Fruit fly (Drosophila melanogaster) whole organism, embryonic: ENCODE measurements around the gene CG32801.

Experiments used
- ATbp ChIP-seq: fragments of 200-800 bp; sonication (Bioruptor generic); optimal IDR thresholded peaks from 2 replicates; lab custom pipeline; 2017; ENCODE audit warnings: missing biosample characterization, mild to moderate bottlenecking, missing genetic modification characterization, missing genetic modification reagents
- BtbVII ChIP-seq: fragments of 200-800 bp; sonication (Bioruptor generic); optimal IDR thresholded peaks from 3 replicates; lab custom pipeline; 2017; ENCODE audit warnings: missing biosample characterization, mild to moderate bottlenecking, missing genetic modification characterization
- CG13287 ChIP-seq: fragments of 200-800 bp; sonication (Bioruptor generic); IDR thresholded peaks from 2 replicates; pipeline ENCODE4 v1.3.6; 2022; ENCODE audit warnings: missing biosample characterization, missing genetic modification characterization; ENCODE audit not compliant: partially characterized antibody
- CG17385 ChIP-seq: fragments of 200-800 bp; sonication (Bioruptor generic); optimal IDR thresholded peaks from 3 replicates; lab custom pipeline; 2018; ENCODE audit warnings: missing biosample characterization, mild to moderate bottlenecking, missing genetic modification characterization
- CG18262 ChIP-seq: fragments of 200-800 bp; optimal IDR thresholded peaks from 3 replicates; lab custom pipeline; 2019; ENCODE audit warnings: missing biosample characterization, mild to moderate bottlenecking, missing genetic modification characterization, moderate library complexity
- CG18599 ChIP-seq: fragments of 200-800 bp; sonication (Bioruptor generic); optimal IDR thresholded peaks from 3 replicates; lab custom pipeline; 2017; ENCODE audit warnings: missing biosample characterization, missing genetic modification characterization, mild to moderate bottlenecking, moderate library complexity, missing genetic modification reagents
- CG2129 ChIP-seq: fragments of 200-800 bp; sonication (Bioruptor generic); IDR thresholded peaks from 2 replicates; pipeline ENCODE4 v1.3.6; 2022; ENCODE audit warnings: missing biosample characterization, missing genetic modification characterization; ENCODE audit not compliant: partially characterized antibody
- CG2678 ChIP-seq: fragments of 200-800 bp; sonication (Bioruptor generic); optimal IDR thresholded peaks from 3 replicates; lab custom pipeline; 2019; ENCODE audit warnings: missing biosample characterization, mild to moderate bottlenecking, missing genetic modification characterization, moderate library complexity
- CG3065 ChIP-seq: fragments of 200-800 bp; sonication (Bioruptor generic); optimal IDR thresholded peaks from 2 replicates; lab custom pipeline; 2016; ENCODE audit warnings: missing biosample characterization, missing genetic modification characterization
- CG3163 ChIP-seq: fragments of 200-800 bp; sonication (Bioruptor generic); optimal IDR thresholded peaks from 3 replicates; lab custom pipeline; 2016; ENCODE audit warnings: missing biosample characterization, missing genetic modification characterization
- CG32767 ChIP-seq: fragments of 200-800 bp; sonication (Bioruptor generic); IDR thresholded peaks from 2 replicates; pipeline ENCODE4 v1.3.6; 2022; ENCODE audit warnings: missing biosample characterization, missing genetic modification characterization
- CG3281 ChIP-seq: fragments of 200-800 bp; sonication (Bioruptor generic); optimal IDR thresholded peaks from 3 replicates; lab custom pipeline; 2017; ENCODE audit warnings: missing biosample characterization, mild to moderate bottlenecking, missing genetic modification characterization
- CG4360 ChIP-seq: fragments of 200-800 bp; sonication (Bioruptor generic); IDR thresholded peaks from 2 replicates; pipeline ENCODE4 v1.3.6; 2022; ENCODE audit warnings: missing biosample characterization, missing genetic modification characterization
- CG7556 ChIP-seq: fragments of 200-800 bp; sonication (Bioruptor generic); optimal IDR thresholded peaks from 2 replicates; lab custom pipeline; 2017; ENCODE audit warnings: missing biosample characterization, mild to moderate bottlenecking, missing genetic modification characterization
- CG8281 ChIP-seq: fragments of 200-800 bp; sonication (Bioruptor generic); optimal IDR thresholded peaks from 2 replicates; lab custom pipeline; 2018; ENCODE audit warnings: missing biosample characterization, mild to moderate bottlenecking, missing genetic modification characterization, moderate library complexity
- CG8924 ChIP-seq: fragments of 200-800 bp; optimal IDR thresholded peaks from 3 replicates; lab custom pipeline; 2019; ENCODE audit warnings: missing biosample characterization, mild to moderate bottlenecking, missing genetic modification characterization, moderate library complexity
- CG9609 ChIP-seq: fragments of 200-800 bp; sonication (Bioruptor generic); optimal IDR thresholded peaks from 3 replicates; lab custom pipeline; 2016; ENCODE audit warnings: missing biosample characterization, missing genetic modification characterization
- CG9797 ChIP-seq: fragments of 200-800 bp; sonication (Bioruptor generic); optimal IDR thresholded peaks from 3 replicates; lab custom pipeline; 2018; ENCODE audit warnings: missing biosample characterization, mild to moderate bottlenecking, missing genetic modification characterization
- Camta ChIP-seq: fragments of 200-800 bp; sonication (Bioruptor generic); optimal IDR thresholded peaks from 2 replicates; lab custom pipeline; 2016; ENCODE audit warnings: missing biosample characterization, missing genetic modification characterization
- Chrac-16 ChIP-seq: fragments of 200-800 bp; sonication (Bioruptor generic); optimal IDR thresholded peaks from 3 replicates; lab custom pipeline; 2016; ENCODE audit warnings: missing biosample characterization, missing genetic modification characterization
- Dip2 ChIP-seq: fragments of 200-800 bp; sonication (Bioruptor generic); IDR thresholded peaks from 2 replicates; pipeline ENCODE4 v1.3.6; 2022; ENCODE audit warnings: missing biosample characterization, missing genetic modification characterization
- Dref ChIP-seq: fragments of 200-800 bp; sonication (Bioruptor generic); IDR thresholded peaks from 2 replicates; pipeline ENCODE4 v1.3.6; 2022; ENCODE audit warnings: missing biosample characterization, missing genetic modification characterization
- HLHmδ ChIP-seq: fragments of 200-800 bp; sonication (Bioruptor generic); optimal IDR thresholded peaks from 2 replicates; lab custom pipeline; 2018; ENCODE audit warnings: missing biosample characterization, mild to moderate bottlenecking, missing genetic modification characterization, moderate library complexity
- Hey ChIP-seq: fragments of 200-800 bp; sonication (Bioruptor generic); optimal IDR thresholded peaks from 3 replicates; lab custom pipeline; 2018; ENCODE audit warnings: missing biosample characterization, mild to moderate bottlenecking, missing genetic modification characterization
- Kr ChIP-seq: fragments of 200-800 bp; sonication (Bioruptor generic); optimal IDR thresholded peaks from 2 replicates; lab custom pipeline; 2017; ENCODE audit warnings: missing biosample characterization, mild to moderate bottlenecking, missing genetic modification characterization
- Ptx1 ChIP-seq: fragments of 200-800 bp; sonication (Bioruptor generic); IDR thresholded peaks from 2 replicates; pipeline ENCODE4 v1.3.6; 2022; ENCODE audit warnings: missing biosample characterization, missing genetic modification characterization
- Scr ChIP-seq: fragments of 200-800 bp; sonication (Bioruptor generic); IDR thresholded peaks from 2 replicates; pipeline ENCODE4 v1.3.6; 2022; ENCODE audit warnings: missing biosample characterization, missing genetic modification characterization; ENCODE audit not compliant: partially characterized antibody
- Ssrp ChIP-seq: fragments of 200-800 bp; sonication (Bioruptor generic); optimal IDR thresholded peaks from 2 replicates; lab custom pipeline; 2018; ENCODE audit warnings: missing biosample characterization, mild to moderate bottlenecking, missing genetic modification characterization, moderate library complexity
- Trl ChIP-seq, 3 experiments: fragments of >200 bp in 2 of 3; fragments of 200-800 bp in 1 of 3; sonication (Bioruptor generic) in 1 of 3; optimal IDR thresholded peaks; 2 replicates in 1 of 3; 3 replicates in 2 of 3; lab custom pipeline; 2016 to 2017; ENCODE audit warnings: missing biosample characterization in 1 of 3, missing genetic modification characterization in 1 of 3
- Xbp1 ChIP-seq: fragments of 200-800 bp; sonication (Bioruptor generic); optimal IDR thresholded peaks from 3 replicates; lab custom pipeline; 2016; ENCODE audit warnings: missing biosample characterization, mild to moderate bottlenecking, missing genetic modification characterization
- aop ChIP-seq: fragments of 200-800 bp; sonication (Bioruptor generic); IDR thresholded peaks from 2 replicates; pipeline ENCODE4 v1.3.6; 2022; ENCODE audit warnings: missing biosample characterization, missing genetic modification characterization
- bsh ChIP-seq, 2 experiments: fragments of 200-800 bp; sonication (Bioruptor generic); optimal IDR thresholded peaks; 2 replicates each; lab custom pipeline; 2017 to 2018; ENCODE audit warnings: mild to moderate bottlenecking in 2 of 2, missing biosample characterization in 2 of 2, missing genetic modification characterization in 2 of 2, moderate library complexity in 1 of 2
- cad ChIP-seq: fragments of >200 bp; optimal IDR thresholded peaks from 2 replicates; lab custom pipeline; 2017; ENCODE audit warnings: missing biosample characterization, missing genetic modification characterization
- chinmo ChIP-seq: fragments of 200-800 bp; sonication (Bioruptor generic); IDR thresholded peaks from 4 replicates; pipeline ENCODE4 v1.3.6; 2022; ENCODE audit warnings: missing biosample characterization, missing genetic modification characterization; ENCODE audit not compliant: partially characterized antibody
- ci ChIP-seq: fragments of 200-800 bp; sonication (Bioruptor generic); IDR thresholded peaks from 3 replicates; pipeline ENCODE4 v1.3.6; 2022; ENCODE audit warnings: missing biosample characterization, missing genetic modification characterization
- dimm ChIP-seq: fragments of 200-800 bp; sonication (Bioruptor generic); IDR thresholded peaks from 2 replicates; pipeline ENCODE4 v1.3.6; 2022; ENCODE audit warnings: missing biosample characterization, missing genetic modification characterization
- disco-r ChIP-seq: fragments of 200-800 bp; sonication (Bioruptor generic); optimal IDR thresholded peaks from 2 replicates; lab custom pipeline; 2016; ENCODE audit warnings: missing biosample characterization, missing genetic modification characterization
- lbe ChIP-seq: fragments of 200-800 bp; sonication (Bioruptor generic); optimal IDR thresholded peaks from 2 replicates; lab custom pipeline; 2016; ENCODE audit warnings: missing biosample characterization, mild to moderate bottlenecking, missing genetic modification characterization
- luna ChIP-seq: fragments of 200-800 bp; sonication (Bioruptor generic); optimal IDR thresholded peaks from 2 replicates; lab custom pipeline; 2016; ENCODE audit warnings: missing biosample characterization, missing genetic modification characterization
- nerfin-2 ChIP-seq: fragments of 200-800 bp; sonication (Bioruptor generic); IDR thresholded peaks from 2 replicates; pipeline ENCODE4 v1.3.6; 2022; ENCODE audit warnings: missing biosample characterization, missing genetic modification characterization; ENCODE audit not compliant: partially characterized antibody
- nom ChIP-seq: fragments of 200-800 bp; sonication (Bioruptor generic); optimal IDR thresholded peaks from 2 replicates; lab custom pipeline; 2017; ENCODE audit warnings: missing biosample characterization, missing genetic modification characterization, mild to moderate bottlenecking, moderate library complexity, missing genetic modification reagents
- otp ChIP-seq: fragments of 200-800 bp; sonication (Bioruptor generic); IDR thresholded peaks from 3 replicates; pipeline ENCODE4, ENCODE4 v1.3.6; 2022; ENCODE audit warnings: missing biosample characterization, missing genetic modification characterization
- salm ChIP-seq: fragments of 200-800 bp; sonication (Bioruptor generic); optimal IDR thresholded peaks from 2 replicates; lab custom pipeline; 2018; ENCODE audit warnings: missing biosample characterization, mild to moderate bottlenecking, missing genetic modification characterization
- sens ChIP-seq: fragments of 200-800 bp; sonication (Bioruptor generic); peaks from one replicate; lab custom pipeline; 2016; ENCODE audit warnings: missing biosample characterization, missing genetic modification characterization
- slbo ChIP-seq: fragments of 200-800 bp; sonication (Bioruptor generic); IDR thresholded peaks from 2 replicates; pipeline ENCODE4 v1.3.6; 2022; ENCODE audit warnings: missing biosample characterization, missing genetic modification characterization
- tap ChIP-seq: fragments of 200-800 bp; optimal IDR thresholded peaks from 3 replicates; lab custom pipeline; 2019; ENCODE audit warnings: missing biosample characterization, mild to moderate bottlenecking, missing genetic modification characterization, moderate library complexity
- tup ChIP-seq: fragments of 200-800 bp; sonication (Bioruptor generic); optimal IDR thresholded peaks from 2 replicates; lab custom pipeline; 2016; ENCODE audit warnings: missing biosample characterization, mild to moderate bottlenecking, missing genetic modification characterization, moderate library complexity
- vvl ChIP-seq: fragments of 200-800 bp; sonication (Bioruptor generic); IDR thresholded peaks from 2 replicates; pipeline ENCODE4 v1.3.6; 2022; ENCODE audit warnings: missing biosample characterization, missing genetic modification characterization
- zen2 ChIP-seq: fragments of 200-800 bp; sonication (Bioruptor generic); IDR thresholded peaks from 3 replicates; pipeline ENCODE4 v1.3.6; 2022; ENCODE audit warnings: missing biosample characterization, missing genetic modification characterization; ENCODE audit not compliant: partially characterized antibody

CG32801 gene

dm6 chrX:1899445-1900085 is 3.4 kb downstream of the CG32801 start (continued):
- TF ChIP-seq cad (GFP tag; lab: Kevin White, UChicago) (no peak), bsh (GFP tag; optimal IDR thresholded peaks at IDR 0.05; lab: Kevin White, UChicago) (peak in 1 of 2 experiments; percentile 5), chinmo (GFP tag; lab: Robert Waterston, UW) (0 out of 4 replicates have a peak, but pooled peaks have one; percentile 60), Kr (GFP tag; lab: Kevin White, UChicago) (no peak), CG18262 (tag; lab: Kevin White, UChicago) (no peak), luna (GFP tag; lab: Kevin White, UChicago) (no peak), Camta (no peak), vvl (peak; percentile 17; the same call in 1 of the 2 replicates), CG17385 (no peak), Scr (0 out of 2 replicates have a peak, but pooled peaks have one; percentile 21), lbe (GFP tag; lab: Kevin White, UChicago) (no peak), CG7556 (no peak), Hey (tag; lab: Kevin White, UChicago) (no peak), CG9609 (no peak), disco-r (GFP tag; lab: Kevin White, UChicago) (no peak), dimm (no peak), CG3065 (GFP tag; lab: Kevin White, UChicago) (no peak), Xbp1 (no peak), Ptx1 (peak; percentile 23; the same call in 1 of the 2 replicates), slbo (GFP tag; lab: Robert Waterston, UW) (no peak), CG2678 (tag; lab: Kevin White, UChicago) (no peak), sens (GFP tag; lab: Kevin White, UChicago) (peak; percentile 77), Trl (optimal IDR thresholded peaks at IDR 0.05; lab: Kevin White, UChicago) (peak; percentile 9 to 53), Trl (GFP tag; optimal IDR thresholded peaks at IDR 0.05; lab: Kevin White, UChicago) (no peak), Chrac-16 (GFP tag; lab: Kevin White, UChicago) (no peak), tup (no peak), CG3281 (GFP tag; lab: Kevin White, UChicago) (peak; percentile 15), aop (GFP tag; lab: Robert Waterston, UW) (no peak), ci (GFP tag; lab: Robert Waterston, UW) (peak; percentile 53; the same call in 2 of the 3 replicates), BtbVII (GFP tag; lab: Kevin White, UChicago) (no peak), CG9797 (no peak), zen2 (GFP tag; lab: Robert Waterston, UW) (no peak), salm (tag; lab: Kevin White, UChicago) (no peak), tap (tag; lab: Kevin White, UChicago) (no peak), ATbp (no peak), CG8281 (tag; lab: Kevin White, UChicago) (no peak), HLHmδ (GFP tag; lab: Kevin White, UChicago) (peak; percentile 36), CG3163 (GFP tag; lab: Kevin White, UChicago) (peak; percentile 9), otp (GFP tag; lab: Robert Waterston, UW) (no peak), nerfin-2 (GFP tag; lab: Robert Waterston, UW) (no peak), CG4360 (GFP tag; lab: Robert Waterston, UW) (peak; percentile 42; the same call in 1 of the 2 replicates), CG13287 (GFP tag; lab: Robert Waterston, UW) (no peak; the same call in 1 of the 2 replicates), CG32767 (GFP tag; lab: Robert Waterston, UW) (peak; percentile 94), CG18599 (peak; percentile 2), CG8924 (tag; lab: Kevin White, UChicago) (no peak), Ssrp (tag; lab: Kevin White, UChicago) (no peak), CG2129 (GFP tag; lab: Robert Waterston, UW) (no peak), Dref (GFP tag; lab: Robert Waterston, UW) (no peak), nom (GFP tag; lab: Kevin White, UChicago) (peak; percentile 43), Dip2 (GFP tag; lab: Robert Waterston, UW) (no peak)
